Worm (Caenorhabditis elegans): ENCODE data around the gene F53F8.4.

Gene F53F8.4

DNA sequence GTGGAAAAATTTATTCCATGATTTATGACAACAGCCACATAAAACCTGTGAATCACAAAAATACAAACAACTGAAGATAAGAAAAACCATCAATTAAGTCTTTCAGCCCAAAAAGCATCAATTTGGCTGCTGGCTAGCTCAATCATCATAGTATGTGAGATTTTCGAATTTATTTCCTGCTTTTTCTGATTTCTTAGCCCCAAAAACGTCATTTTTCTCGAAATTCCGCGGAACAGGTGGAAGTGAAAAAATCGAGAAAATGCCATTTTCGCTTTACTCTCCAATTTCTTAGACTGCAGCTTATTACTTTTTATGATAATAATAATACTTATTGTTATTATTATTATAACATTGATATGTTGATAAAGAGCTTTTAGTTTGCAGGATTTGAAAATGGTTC lies 49.6 kb downstream of the F53F8.4 start, which contains the start of gene srxa-15:
Gene srxa-15 (plus strand): TSS at position 301 of the 400 bp plus-strand sequence.
- TF ChIP-seq akir-1 (GFP tag; optimal IDR thresholded peaks at IDR 0.05) (no peak), madf-8 (GFP tag; conservative IDR thresholded peaks at IDR 0.05) (no peak), F37B4.10 (GFP tag; IDR thresholded peaks at IDR 0.05) (no peak), F55B11.4 (tag; optimal IDR thresholded peaks at IDR 0.05; ENCODE audit: borderline replicate concordance, insufficient read depth) (no peak), Y79H2A.3 (GFP tag; conservative IDR thresholded peaks at IDR 0.05) (no peak), nhr-120 (GFP tag; IDR thresholded peaks at IDR 0.05) (no peak), mes-4 (tag; optimal IDR thresholded peaks at IDR 0.05) (no peak), madf-10 (tag; optimal IDR thresholded peaks at IDR 0.05) (no peak), ceh-91 (GFP tag; IDR thresholded peaks at IDR 0.05) (no peak), attf-3 (GFP tag; conservative IDR thresholded peaks at IDR 0.05) (no peak), egl-18 (GFP tag; IDR thresholded peaks at IDR 0.05) (no peak), let-607 (tag; optimal IDR thresholded peaks at IDR 0.05) (no peak)
